Worm (Caenorhabditis elegans) whole organism, L4 larva: Measurements from ENCODE around the gene F18E9.3.
A peak's percentile ranks its signal among the peaks of the same experiment; 100 is the strongest.

ENCODE experiments used
- F10B5.3 ChIP-seq: sonication (generic microtip); optimal IDR thresholded peaks from 2 replicates; lab custom pipeline; 2016; ENCODE audit warnings: mild to moderate bottlenecking, missing genetic modification characterization, missing compliant biosample characterization
- F37D6.2 ChIP-seq: sonication (generic microtip); optimal IDR thresholded peaks from 2 replicates; lab custom pipeline; 2016; ENCODE audit warnings: mild to moderate bottlenecking, missing genetic modification characterization, missing compliant biosample characterization
- F49E8.2 ChIP-seq: sonication (generic microtip); optimal IDR thresholded peaks from 2 replicates; lab custom pipeline; 2016; ENCODE audit warnings: missing compliant biosample characterization, mild to moderate bottlenecking, missing genetic modification characterization, borderline replicate concordance
- R02D3.7 ChIP-seq: fragments of 150-350 bp; sonication (generic microtip); optimal IDR thresholded peaks from 3 replicates; lab custom pipeline; 2014; ENCODE audit warnings: missing biosample characterization, missing genetic modification characterization
- T20F7.1 ChIP-seq: fragments of 200-800 bp; sonication (Bioruptor generic); optimal IDR thresholded peaks from 2 replicates; lab custom pipeline; 2018; ENCODE audit warnings: mild to moderate bottlenecking, missing genetic modification characterization, missing compliant biosample characterization
- Y75B8A.6 ChIP-seq: fragments of 200-800 bp; sonication (Bioruptor generic); IDR thresholded peaks from 2 replicates; pipeline ENCODE4 v1.3.6; 2022; ENCODE audit warnings: missing genetic modification reagents, missing genetic modification characterization, missing compliant biosample characterization
- ZK546.5 ChIP-seq, 2 experiments: sonication (generic microtip); optimal IDR thresholded peaks; 2 replicates each; lab custom pipeline; 2017; ENCODE audit warnings: missing biosample characterization in 2 of 2, missing genetic modification characterization in 2 of 2
- aha-1 ChIP-seq: fragments of 150-350 bp; peaks from one replicate; lab custom pipeline; 2014; ENCODE audit warnings: missing biosample characterization, missing genetic modification characterization
- arid-1 ChIP-seq: fragments of 200-800 bp; sonication (Bioruptor generic); conservative IDR thresholded peaks from 2 replicates; pipeline ENCODE4 v1.3.6; 2022; ENCODE audit warnings: missing genetic modification reagents, missing genetic modification characterization, missing compliant biosample characterization
- ceh-28 ChIP-seq: fragments of 150-350 bp; optimal IDR thresholded peaks from 2 replicates; lab custom pipeline; 2014; ENCODE audit warnings: missing biosample characterization, missing genetic modification reagents, missing genetic modification characterization
- ceh-32 ChIP-seq: sonication (generic microtip); optimal IDR thresholded peaks from 2 replicates; lab custom pipeline; 2016; ENCODE audit warnings: mild to moderate bottlenecking, missing genetic modification characterization, missing compliant biosample characterization; ENCODE audit not compliant: poor library complexity
- cey-2 ChIP-seq: sonication (generic microtip); optimal IDR thresholded peaks from 3 replicates; lab custom pipeline; 2017; ENCODE audit warnings: missing genetic modification characterization, mild to moderate bottlenecking, missing compliant biosample characterization, antibody characterized with exemption, borderline replicate concordance; ENCODE audit not compliant: insufficient read depth
- ctbp-1 ChIP-seq: fragments of 200-800 bp; sonication (Bioruptor generic); IDR thresholded peaks from 2 replicates; pipeline ENCODE4 v1.3.6; 2022; ENCODE audit warnings: missing genetic modification reagents, missing genetic modification characterization, missing compliant biosample characterization
- daf-12 ChIP-seq: fragments of 150-350 bp; optimal IDR thresholded peaks from 2 replicates; lab custom pipeline; 2014; ENCODE audit warnings: missing biosample characterization, missing genetic modification reagents, missing genetic modification characterization
- daf-16 ChIP-seq, 3 experiments: sonication (generic microtip); optimal IDR thresholded peaks; 2 replicates each; lab custom pipeline; 2016 to 2017; ENCODE audit warnings: missing genetic modification characterization in 3 of 3, missing genetic modification reagents in 3 of 3, mild to moderate bottlenecking in 2 of 3, missing compliant biosample characterization in 2 of 3, missing biosample characterization in 1 of 3, moderate library complexity in 1 of 3
- daf-19 ChIP-seq: fragments of 200-800 bp; sonication (Bioruptor generic); conservative IDR thresholded peaks from 2 replicates; pipeline ENCODE4 v1.3.6; 2022; ENCODE audit warnings: missing genetic modification characterization, missing compliant biosample characterization
- dpl-1 ChIP-seq: fragments of 150-350 bp; optimal IDR thresholded peaks from 2 replicates; lab custom pipeline; 2014; ENCODE audit warnings: missing biosample characterization, missing genetic modification reagents, missing genetic modification characterization
- dve-1 ChIP-seq: sonication (generic microtip); optimal IDR thresholded peaks from 2 replicates; lab custom pipeline; 2017; ENCODE audit warnings: antibody characterized with exemption, mild to moderate bottlenecking, missing genetic modification characterization, missing compliant biosample characterization; ENCODE audit not compliant: insufficient read depth
- egl-43 ChIP-seq: fragments of 200-800 bp; sonication (Bioruptor generic); IDR thresholded peaks from 2 replicates; pipeline ENCODE4 v1.3.6; 2022; ENCODE audit warnings: missing genetic modification reagents, missing genetic modification characterization, missing compliant biosample characterization
- fkh-10 ChIP-seq: fragments of 150-350 bp; optimal IDR thresholded peaks from 2 replicates; lab custom pipeline; 2014; ENCODE audit warnings: missing biosample characterization, missing genetic modification reagents, missing genetic modification characterization
- hif-1 ChIP-seq, 2 experiments: sonication (generic microtip); optimal IDR thresholded peaks; 2 replicates each; lab custom pipeline; 2016 to 2017; ENCODE audit warnings: missing compliant biosample characterization in 2 of 2, missing genetic modification characterization in 2 of 2, missing genetic modification reagents in 2 of 2, missing genotype in 2 of 2, mild to moderate bottlenecking in 1 of 2
- hlh-11 ChIP-seq: fragments of 200-800 bp; sonication (Bioruptor generic); optimal IDR thresholded peaks from 2 replicates; lab custom pipeline; 2018; ENCODE audit warnings: mild to moderate bottlenecking, missing genetic modification characterization, missing compliant biosample characterization
- hlh-30 ChIP-seq: sonication (generic microtip); optimal IDR thresholded peaks from 2 replicates; lab custom pipeline; 2017; ENCODE audit warnings: antibody characterized with exemption, mild to moderate bottlenecking, missing genetic modification characterization, missing compliant biosample characterization; ENCODE audit not compliant: insufficient read depth
- hmg-1.1 ChIP-seq: fragments of 200-800 bp; sonication (Bioruptor generic); IDR thresholded peaks from 2 replicates; pipeline ENCODE4 v1.3.6; 2022; ENCODE audit warnings: missing genetic modification reagents, missing genetic modification characterization, missing compliant biosample characterization
- lin-29 ChIP-seq: fragments of 200-800 bp; sonication (Bioruptor generic); IDR thresholded peaks from 2 replicates; pipeline ENCODE4 v1.3.6; 2022; ENCODE audit warnings: missing genetic modification reagents, missing genetic modification characterization, missing compliant biosample characterization
- lsy-2 ChIP-seq, 2 experiments: fragments of 150-350 bp in 1 of 2; sonication (generic microtip) in 1 of 2; optimal IDR thresholded peaks; 2 replicates each; lab custom pipeline; 2014 to 2017; ENCODE audit warnings: missing biosample characterization in 2 of 2, missing genetic modification characterization in 2 of 2
- mdl-1 ChIP-seq, 2 experiments: fragments of 150-350 bp in 1 of 2; sonication (generic microtip) in 1 of 2; optimal IDR thresholded peaks; 2 replicates each; lab custom pipeline; 2014 to 2017; ENCODE audit warnings: missing biosample characterization in 2 of 2, missing genetic modification characterization in 2 of 2
- mep-1 ChIP-seq: fragments of 150-350 bp; sonication (generic microtip); optimal IDR thresholded peaks from 3 replicates; lab custom pipeline; 2014; ENCODE audit warnings: missing biosample characterization, missing genetic modification characterization
- mxl-3 ChIP-seq: fragments of 200-800 bp; sonication (Bioruptor generic); optimal IDR thresholded peaks from 2 replicates; lab custom pipeline; 2018; ENCODE audit warnings: mild to moderate bottlenecking, missing genetic modification characterization, missing compliant biosample characterization
- nhr-102 ChIP-seq: sonication (generic microtip); optimal IDR thresholded peaks from 2 replicates; lab custom pipeline; 2016; ENCODE audit warnings: mild to moderate bottlenecking, missing genetic modification characterization, moderate library complexity, missing compliant biosample characterization
- nhr-28 ChIP-seq: fragments of 150-350 bp; optimal IDR thresholded peaks from 2 replicates; lab custom pipeline; 2014; ENCODE audit warnings: missing biosample characterization, missing genetic modification characterization
- nhr-42 ChIP-seq: fragments of 200-800 bp; sonication (Bioruptor generic); IDR thresholded peaks from 2 replicates; pipeline ENCODE4 v1.3.6; 2022; ENCODE audit warnings: missing genetic modification characterization, missing compliant biosample characterization
- nhr-6 ChIP-seq: fragments of 150-350 bp; optimal IDR thresholded peaks from 2 replicates; lab custom pipeline; 2014; ENCODE audit warnings: missing biosample characterization, missing genetic modification characterization
- nhr-76 ChIP-seq: fragments of 150-350 bp; optimal IDR thresholded peaks from 2 replicates; lab custom pipeline; 2014; ENCODE audit warnings: missing biosample characterization, missing genetic modification characterization
- php-3 ChIP-seq: fragments of 200-800 bp; sonication (Bioruptor generic); IDR thresholded peaks from 2 replicates; pipeline ENCODE4 v1.3.6; 2022; ENCODE audit warnings: missing genetic modification reagents, missing genetic modification characterization, missing compliant biosample characterization
- rbr-2 ChIP-seq: sonication (generic microtip); optimal IDR thresholded peaks from 2 replicates; lab custom pipeline; 2016; ENCODE audit warnings: missing genotype, missing genetic modification characterization, missing compliant biosample characterization
- skn-1 ChIP-seq: fragments of 150-350 bp; optimal IDR thresholded peaks from 2 replicates; lab custom pipeline; 2014; ENCODE audit warnings: missing biosample characterization, missing genetic modification characterization
- spr-3 ChIP-seq: fragments of 200-800 bp; sonication (Bioruptor generic); optimal IDR thresholded peaks from 2 replicates; lab custom pipeline; 2018; ENCODE audit warnings: mild to moderate bottlenecking, missing genetic modification characterization, missing compliant biosample characterization
- tag-97 ChIP-seq: fragments of 200-800 bp; sonication (Bioruptor generic); IDR thresholded peaks from 2 replicates; pipeline ENCODE4 v1.3.6; 2022; ENCODE audit warnings: missing genetic modification characterization, missing compliant biosample characterization
- unc-130 ChIP-seq: sonication (generic microtip); optimal IDR thresholded peaks from 2 replicates; lab custom pipeline; 2016; ENCODE audit warnings: missing genetic modification reagents, missing genetic modification characterization, missing compliant biosample characterization
- unc-62 ChIP-seq, 3 experiments: fragments of 150-350 bp in 1 of 3; sonication (generic microtip); optimal IDR thresholded peaks in 2 of 3; peaks in 1 of 3; 1 replicate in 1 of 3; 2 replicates in 2 of 3; lab custom pipeline; 2014 to 2017; ENCODE audit warnings: missing biosample characterization in 3 of 3, missing genetic modification characterization in 3 of 3, missing genetic modification reagents in 3 of 3, missing genotype in 1 of 3
- vab-7 ChIP-seq: fragments of 200-800 bp; sonication (Bioruptor generic); IDR thresholded peaks from 2 replicates; pipeline ENCODE4 v1.3.6; 2022; ENCODE audit warnings: missing genetic modification reagents, missing genetic modification characterization, missing compliant biosample characterization
- zag-1 ChIP-seq: fragments of 150-350 bp; optimal IDR thresholded peaks from 2 replicates; lab custom pipeline; 2014; ENCODE audit warnings: missing biosample characterization, missing genetic modification characterization

The F18E9.3 gene

DNA sequence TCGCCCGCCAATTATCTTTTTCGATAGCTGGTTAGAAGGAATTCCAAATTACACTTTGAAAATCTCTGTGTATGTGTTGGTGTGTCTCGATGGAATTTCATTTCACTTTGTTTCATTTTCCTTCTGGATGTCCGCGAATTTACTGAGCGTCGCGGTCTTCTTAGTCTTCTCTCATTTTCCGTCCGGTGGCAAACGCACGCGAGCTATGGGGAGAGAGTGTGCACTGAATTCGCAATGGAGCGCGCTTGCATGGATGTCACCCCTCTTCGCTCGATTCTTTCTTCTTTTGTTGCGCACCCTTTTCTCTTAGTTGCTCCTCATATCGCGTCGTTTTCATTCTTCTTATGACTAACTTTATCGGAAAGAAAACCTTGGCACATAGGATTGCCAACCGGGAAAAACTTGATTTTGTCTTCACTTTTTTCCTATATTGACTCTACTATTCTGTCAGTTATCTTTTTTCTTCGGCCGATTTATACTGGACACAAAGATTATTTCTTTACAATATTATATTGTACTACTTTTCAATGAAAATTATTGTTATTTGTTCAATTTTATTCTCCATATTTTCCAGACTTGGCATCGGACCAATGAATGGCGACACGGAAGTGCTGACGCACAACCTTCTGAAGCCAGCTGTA lies 34.1 kb upstream of the F18E9.3 start, which contains the start of gene dhhc-14 (continued):
- TF ChIP-seq dpl-1 (GFP tag; lab: Kevin White, UChicago), result no peak
- no peak for TF ChIP-seq R02D3.7
- TF ChIP-seq nhr-76 (tag; lab: Kevin White, UChicago), result no peak
- TF ChIP-seq F49E8.2 (tag; lab: Kevin White, UChicago), result no peak
- TF ChIP-seq zag-1 (tag; lab: Kevin White, UChicago), result no peak
- no peak for TF ChIP-seq ZK546.5 (tag; optimal IDR thresholded peaks at IDR 0.05; lab: Kevin White, UChicago)
- TF ChIP-seq T20F7.1, result no peak
- TF ChIP-seq skn-1 (tag; lab: Kevin White, UChicago), result no peak
- TF ChIP-seq php-3 (GFP tag; lab: Robert Waterston, UW), result no peak
- TF ChIP-seq Y75B8A.6, result no peak

DNA sequence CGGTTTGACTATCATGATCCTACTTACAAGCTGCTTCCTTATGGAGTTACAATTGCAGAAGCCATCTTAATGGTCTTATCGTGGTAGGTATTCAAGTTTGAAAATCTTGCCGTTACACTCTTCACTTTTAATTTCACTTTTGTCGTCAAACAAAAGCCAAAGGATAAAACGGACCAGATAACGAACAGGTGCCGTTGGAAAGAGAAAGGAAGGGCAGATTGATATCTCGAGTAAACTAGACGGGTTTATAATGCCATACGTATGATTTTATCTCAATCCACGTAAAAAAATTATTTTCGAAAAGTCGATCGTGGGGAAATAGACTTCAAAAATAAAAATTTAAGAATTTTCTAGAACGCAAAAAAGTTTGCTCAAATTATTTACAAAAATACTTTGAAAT lies 31.9 kb upstream of the F18E9.3 start:
- TF ChIP-seq fkh-10 (no peak), F10B5.3 (no peak), mxl-3 (GFP tag; lab: Kevin White, UChicago) (no peak), rbr-2 (tag; lab: Kevin White, UChicago) (no peak), unc-62 (GFP tag; optimal IDR thresholded peaks at IDR 0.05 in 1 of 2; lab: Kevin White, UChicago) (peak in 1 of 2 experiments; percentile 87), unc-62 (tag; optimal IDR thresholded peaks at IDR 0.05; lab: Kevin White, UChicago) (no peak)
- TF ChIP-seq, all 104 proteins: peak for 1

DNA sequence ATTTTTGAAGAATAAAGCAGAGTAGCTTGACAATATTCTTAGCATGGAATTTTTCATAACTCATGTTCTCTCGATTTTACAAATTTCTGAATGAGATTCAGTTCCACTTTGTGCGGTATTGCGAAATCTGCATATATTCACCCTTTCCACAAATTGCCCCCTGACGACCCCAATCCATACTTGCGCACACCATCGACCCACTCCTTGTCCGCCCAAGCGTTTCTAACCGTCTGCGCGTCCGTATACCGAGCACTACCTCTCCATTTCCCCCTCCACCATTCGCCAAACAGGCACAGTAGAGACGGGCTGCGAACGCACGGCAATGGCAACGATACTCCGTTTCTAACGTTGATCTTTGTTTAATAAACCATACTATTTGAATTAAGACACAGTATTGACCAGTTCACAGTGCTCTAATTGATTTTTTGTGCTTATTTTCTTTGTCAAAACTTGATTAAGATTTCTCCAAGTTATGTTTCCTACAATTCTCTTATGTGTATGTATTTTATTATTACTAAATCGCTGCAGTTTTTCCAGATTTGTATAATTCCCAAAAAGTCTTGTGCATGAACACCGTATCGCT lies 29.2 kb upstream of the F18E9.3 start, which contains the start of gene utx-1:
TSS of gene utx-1 (plus strand) at position 533 of the 583 bp plus-strand sequence.
- no peak for TF ChIP-seq skn-1 (tag; lab: Kevin White, UChicago)
- no peak for TF ChIP-seq ctbp-1 (GFP tag; lab: Robert Waterston, UW)
- TF ChIP-seq daf-19 (GFP tag; lab: Robert Waterston, UW), result no peak
- TF ChIP-seq ceh-32, result no peak
- TF ChIP-seq hlh-30 (tag; lab: Kevin White, UChicago), result peak; percentile 30
- TF ChIP-seq mep-1 (tag; lab: Kevin White, UChicago), result peak; percentile 31
- peak; percentile 2 for TF ChIP-seq mxl-3 (GFP tag; lab: Kevin White, UChicago)
- TF ChIP-seq nhr-76 (tag; lab: Kevin White, UChicago), result no peak
- TF ChIP-seq spr-3, result no peak
- TF ChIP-seq nhr-28, result no peak
- no peak for TF ChIP-seq cey-2 (tag; lab: Kevin White, UChicago)
- TF ChIP-seq egl-43 (GFP tag; lab: Robert Waterston, UW), result 0 out of 2 replicates have a peak, but pooled peaks have one; percentile 8
- TF ChIP-seq ceh-28, result no peak
- TF ChIP-seq T20F7.1, result peak; percentile 72
- no peak for TF ChIP-seq nhr-42 (GFP tag; lab: Robert Waterston, UW)
- no peak for TF ChIP-seq vab-7
- TF ChIP-seq arid-1 (GFP tag; lab: Robert Waterston, UW), result no peak
- TF ChIP-seq nhr-102, result peak; percentile 31
- TF ChIP-seq nhr-6 (tag; lab: Kevin White, UChicago), result peak; percentile 18
- TF ChIP-seq F37D6.2 (tag; lab: Kevin White, UChicago), result peak; percentile 27
- TF ChIP-seq mdl-1 (tag; optimal IDR thresholded peaks at IDR 0.05; lab: Kevin White, UChicago), result peak in 1 of 2 experiments; percentile 31
- TF ChIP-seq rbr-2 (tag; lab: Kevin White, UChicago), result peak; percentile 55
- TF ChIP-seq daf-16 (GFP tag; optimal IDR thresholded peaks at IDR 0.05; lab: Kevin White, UChicago), result no peak
- peak; percentile 18 for TF ChIP-seq daf-16 (tag; optimal IDR thresholded peaks at IDR 0.05; lab: Kevin White, UChicago)
- TF ChIP-seq dve-1 (tag; lab: Kevin White, UChicago), result peak; percentile 10
- TF ChIP-seq hmg-1.1 (GFP tag; lab: Robert Waterston, UW), result 0 out of 2 replicates have a peak, but pooled peaks have one; percentile 42
- TF ChIP-seq lsy-2 (tag; optimal IDR thresholded peaks at IDR 0.05; lab: Kevin White, UChicago), result peak in 1 of 2 experiments; percentile 10
- TF ChIP-seq hif-1 (tag; optimal IDR thresholded peaks at IDR 0.05; lab: Kevin White, UChicago), result peak in 1 of 2 experiments; percentile 21
- peak; percentile 77 for TF ChIP-seq aha-1 (tag; lab: Kevin White, UChicago)
- no peak for TF ChIP-seq unc-130 (GFP tag; lab: Kevin White, UChicago)
- no peak for TF ChIP-seq daf-12 (tag; lab: Kevin White, UChicago)
- TF ChIP-seq hlh-11 (tag; lab: Kevin White, UChicago), result peak; percentile 7
- TF ChIP-seq lin-29 (GFP tag; lab: Robert Waterston, UW), result peak; percentile 17; the same call in 1 of the 2 replicates
- TF ChIP-seq tag-97 (GFP tag; lab: Robert Waterston, UW), result no peak
